Fruit fly (Drosophila melanogaster) whole organism, adult: ENCODE measurements around the gene CG33912.

Experiments
- CG11617 ChIP-seq: fragments of 200-800 bp; sonication (Bioruptor generic); optimal IDR thresholded peaks from 2 replicates; lab custom pipeline; 2017; ENCODE audit warnings: mild to moderate bottlenecking, missing biosample characterization, missing genetic modification reagents, missing genetic modification characterization
- CG12768 ChIP-seq: fragments of 200-800 bp; sonication (Bioruptor generic); optimal IDR thresholded peaks from 2 replicates; lab custom pipeline; 2017; ENCODE audit warnings: missing biosample characterization, missing genetic modification characterization, mild to moderate bottlenecking, moderate library complexity, missing genetic modification reagents
- CG14711 ChIP-seq: fragments of 200-800 bp; sonication (Bioruptor generic); optimal IDR thresholded peaks from 2 replicates; lab custom pipeline; 2018; ENCODE audit warnings: missing biosample characterization, mild to moderate bottlenecking, missing genetic modification characterization, moderate library complexity
- CG1620 ChIP-seq: fragments of 200-800 bp; sonication (Bioruptor generic); optimal IDR thresholded peaks from 2 replicates; lab custom pipeline; 2016; ENCODE audit warnings: missing biosample characterization, missing genetic modification characterization
- CG33017 ChIP-seq: fragments of 200-800 bp; sonication (Bioruptor generic); optimal IDR thresholded peaks from 2 replicates; lab custom pipeline; 2018; ENCODE audit warnings: missing biosample characterization, mild to moderate bottlenecking, missing genetic modification characterization, moderate library complexity
- CG5204 ChIP-seq: fragments of 200-800 bp; sonication (Bioruptor generic); optimal IDR thresholded peaks from 2 replicates; lab custom pipeline; 2016; ENCODE audit warnings: missing biosample characterization, missing genetic modification characterization
- CG7045 ChIP-seq: fragments of 200-800 bp; sonication (Bioruptor generic); optimal IDR thresholded peaks from 2 replicates; lab custom pipeline; 2017; ENCODE audit warnings: missing biosample characterization, mild to moderate bottlenecking, missing genetic modification characterization
- CG7101 ChIP-seq: fragments of 200-800 bp; sonication (Bioruptor generic); optimal IDR thresholded peaks from 2 replicates; lab custom pipeline; 2018; ENCODE audit warnings: missing biosample characterization, mild to moderate bottlenecking, missing genetic modification characterization, moderate library complexity
- Clk ChIP-seq: fragments of 200-800 bp; sonication (Bioruptor generic); optimal IDR thresholded peaks from 2 replicates; lab custom pipeline; 2017; ENCODE audit warnings: missing biosample characterization, missing genetic modification characterization
- Crg-1 ChIP-seq: fragments of 200-800 bp; sonication (Bioruptor generic); optimal IDR thresholded peaks from 2 replicates; lab custom pipeline; 2016; ENCODE audit warnings: missing biosample characterization, missing genetic modification characterization
- Hr96 ChIP-seq: fragments of 200-800 bp; sonication (Bioruptor generic); optimal IDR thresholded peaks from 2 replicates; lab custom pipeline; 2016; ENCODE audit warnings: missing biosample characterization, missing genetic modification characterization
- Mnt ChIP-seq: fragments of 200-800 bp; sonication (Bioruptor generic); optimal IDR thresholded peaks from 2 replicates; lab custom pipeline; 2016; ENCODE audit warnings: missing biosample characterization, mild to moderate bottlenecking, missing genetic modification characterization
- bab1 ChIP-seq: fragments of 200-800 bp; sonication (Bioruptor generic); optimal IDR thresholded peaks from 3 replicates; lab custom pipeline; 2019; ENCODE audit warnings: missing biosample characterization, mild to moderate bottlenecking, missing genetic modification characterization, moderate library complexity
- cic ChIP-seq: fragments of 200-800 bp; sonication (Bioruptor generic); optimal IDR thresholded peaks from 2 replicates; lab custom pipeline; 2017; ENCODE audit warnings: missing biosample characterization, mild to moderate bottlenecking, missing genetic modification characterization, moderate library complexity
- cnc ChIP-seq, 2 experiments: fragments of >200 bp; optimal IDR thresholded peaks; 2 replicates each; lab custom pipeline; 2017
- kay ChIP-seq: fragments of 200-800 bp; sonication (Bioruptor generic); peaks from one replicate; lab custom pipeline; 2016; ENCODE audit warnings: missing biosample characterization, missing genetic modification characterization, borderline replicate concordance
- pad ChIP-seq: fragments of 200-800 bp; sonication (Bioruptor generic); optimal IDR thresholded peaks from 3 replicates; lab custom pipeline; 2017; ENCODE audit warnings: missing biosample characterization, missing genetic modification characterization, mild to moderate bottlenecking, moderate library complexity, missing genetic modification reagents
- tj ChIP-seq: fragments of 200-800 bp; sonication (Bioruptor generic); optimal IDR thresholded peaks from 3 replicates; lab custom pipeline; 2017; ENCODE audit warnings: missing biosample characterization, mild to moderate bottlenecking, missing genetic modification characterization, moderate library complexity
- toe ChIP-seq: fragments of 200-800 bp; sonication (Bioruptor generic); optimal IDR thresholded peaks from 2 replicates; lab custom pipeline; 2016; ENCODE audit warnings: missing biosample characterization, missing genetic modification characterization

Gene CG33912

dm6 chr3L:20778224-20779063 lies 23.0 kb upstream of the CG33912 start, which contains the start of the genes Pex16 and Pex14:
Gene Pex16, minus strand, starts transcription at chr3L:20778264.
Gene Pex14, plus strand, starts transcription at chr3L:20778799.
- TF ChIP-seq Clk (GFP tag; lab: Kevin White, UChicago) (no peak), toe (peak; percentile 77), bab1 (no peak), kay (no peak), CG7045 (peak; percentile 61), CG14711 (tag; lab: Kevin White, UChicago) (peak; percentile 47), Mnt (GFP tag; lab: Kevin White, UChicago) (peak; percentile 39), Hr96 (peak; percentile 74), pad (GFP tag; lab: Kevin White, UChicago) (peak; percentile 40), CG7101 (tag; lab: Kevin White, UChicago) (peak; percentile 44), CG1620 (GFP tag; lab: Kevin White, UChicago) (peak; percentile 63), CG11617 (GFP tag; lab: Kevin White, UChicago) (peak; percentile 40), CG33017 (tag; lab: Kevin White, UChicago) (peak; percentile 41)

- TF ChIP-seq CG7101 (tag; lab: Kevin White, UChicago) (no peak), bab1 (no peak), toe (no peak), CG14711 (tag; lab: Kevin White, UChicago) (no peak), Clk (GFP tag; lab: Kevin White, UChicago) (no peak)
Observed at dm6 chr3L:20777496-20777895, 22.0 kb upstream of the CG33912 start.

dm6 chr3L:20772647-20773015 lies 17.1 kb upstream of the CG33912 start:
- TF ChIP-seq toe (no peak), CG7045 (no peak), kay (no peak), CG12768 (no peak), pad (GFP tag; lab: Kevin White, UChicago) (no peak), CG5204 (GFP tag; lab: Kevin White, UChicago) (no peak), CG14711 (tag; lab: Kevin White, UChicago) (no peak), tj (GFP tag; lab: Kevin White, UChicago) (no peak), CG1620 (GFP tag; lab: Kevin White, UChicago) (no peak), Mnt (GFP tag; lab: Kevin White, UChicago) (no peak), CG7101 (tag; lab: Kevin White, UChicago) (no peak), CG11617 (GFP tag; lab: Kevin White, UChicago) (no peak)

- TF ChIP-seq CG12768 (peak; percentile 50), Clk (GFP tag; lab: Kevin White, UChicago) (peak; percentile 31), Mnt (GFP tag; lab: Kevin White, UChicago) (peak; percentile 22), CG1620 (GFP tag; lab: Kevin White, UChicago) (peak; percentile 39), CG14711 (tag; lab: Kevin White, UChicago) (peak; percentile 58), Crg-1 (GFP tag; lab: Kevin White, UChicago) (peak; percentile 30), kay (peak; percentile 90), bab1 (peak; percentile 85), CG7045 (peak; percentile 65), CG11617 (GFP tag; lab: Kevin White, UChicago) (peak; percentile 47), CG5204 (GFP tag; lab: Kevin White, UChicago) (no peak), tj (GFP tag; lab: Kevin White, UChicago) (no peak), CG33017 (tag; lab: Kevin White, UChicago) (peak; percentile 65), CG7101 (tag; lab: Kevin White, UChicago) (peak; percentile 70), pad (GFP tag; lab: Kevin White, UChicago) (no peak)
Observed at dm6 chr3L:20771891-20772646, 16.6 kb upstream of the CG33912 start.

- TF ChIP-seq kay (peak; percentile 66), bab1 (no peak), toe (peak; percentile 63), cic (GFP tag; lab: Kevin White, UChicago) (no peak), Clk (GFP tag; lab: Kevin White, UChicago) (no peak), Mnt (GFP tag; lab: Kevin White, UChicago) (peak; percentile 77), CG7101 (tag; lab: Kevin White, UChicago) (peak; percentile 9), pad (GFP tag; lab: Kevin White, UChicago) (no peak), tj (GFP tag; lab: Kevin White, UChicago) (peak; percentile 2), CG1620 (GFP tag; lab: Kevin White, UChicago) (peak; percentile 13), CG12768 (no peak), CG5204 (GFP tag; lab: Kevin White, UChicago) (no peak), CG33017 (tag; lab: Kevin White, UChicago) (no peak), cnc (optimal IDR thresholded peaks at IDR 0.05; lab: Kevin White, UChicago) (no peak), Crg-1 (GFP tag; lab: Kevin White, UChicago) (peak; percentile 28), CG11617 (GFP tag; lab: Kevin White, UChicago) (no peak)
Observed at dm6 chr3L:20771001-20771890, 15.8 kb upstream of the CG33912 start, which contains the start of the genes CG4042 and Pitslre. Gene CG4042, minus strand, starts transcription at chr3L:20771507. Gene Pitslre, plus strand, starts transcription at chr3L:20771528.
